Worm (Caenorhabditis elegans) whole organism, late embryonic: ENCODE data around the gene amdh-1.

Experiments used
- C08G9.2 ChIP-seq: sonication (generic microtip); optimal IDR thresholded peaks from 2 replicates; lab custom pipeline; 2016; ENCODE audit warnings: mild to moderate bottlenecking, missing genetic modification characterization, moderate library complexity, missing compliant biosample characterization
- C38D4.7 ChIP-seq: fragments of 200-800 bp; sonication (Bioruptor generic); optimal IDR thresholded peaks from 2 replicates; lab custom pipeline; 2018; ENCODE audit warnings: mild to moderate bottlenecking, missing genetic modification characterization, moderate library complexity, missing compliant biosample characterization
- T23F11.4 ChIP-seq: fragments of 200-800 bp; sonication (Bioruptor generic); optimal IDR thresholded peaks from 2 replicates; lab custom pipeline; 2018; ENCODE audit warnings: mild to moderate bottlenecking, missing genetic modification characterization, missing compliant biosample characterization
- Y22D7AL.16 ChIP-seq: sonication (generic microtip); optimal IDR thresholded peaks from 2 replicates; lab custom pipeline; 2016; ENCODE audit warnings: missing genetic modification characterization, missing compliant biosample characterization
- ama-1 ChIP-seq: fragments of 150-350 bp; optimal IDR thresholded peaks from 2 replicates; lab custom pipeline; 2014
- ceh-34 ChIP-seq: sonication (generic microtip); optimal IDR thresholded peaks from 2 replicates; lab custom pipeline; 2016; ENCODE audit warnings: mild to moderate bottlenecking, missing genetic modification characterization, missing compliant biosample characterization
- eyg-1 ChIP-seq: sonication (generic microtip); optimal IDR thresholded peaks from 2 replicates; lab custom pipeline; 2016; ENCODE audit warnings: missing genotype, missing genetic modification characterization, missing compliant biosample characterization
- fax-1 ChIP-seq: sonication (generic microtip); optimal IDR thresholded peaks from 2 replicates; lab custom pipeline; 2016; ENCODE audit warnings: missing genotype, missing genetic modification characterization, missing compliant biosample characterization
- fkh-10 ChIP-seq: fragments of 150-350 bp; optimal IDR thresholded peaks from 2 replicates; lab custom pipeline; 2014; ENCODE audit warnings: missing biosample characterization, missing genetic modification reagents, missing genetic modification characterization
- nfya-1 ChIP-seq: sonication (generic microtip); optimal IDR thresholded peaks from 2 replicates; lab custom pipeline; 2017; ENCODE audit warnings: missing genetic modification characterization, mild to moderate bottlenecking, missing compliant biosample characterization, antibody characterized with exemption, moderate library complexity
- pha-4 ChIP-seq: fragments of 150-350 bp; optimal IDR thresholded peaks from 2 replicates; lab custom pipeline; 2018; ENCODE audit warnings: missing biosample characterization, missing genetic modification reagents, missing genetic modification characterization
- sox-4 ChIP-seq: sonication (generic microtip); optimal IDR thresholded peaks from 2 replicates; lab custom pipeline; 2017; ENCODE audit warnings: mild to moderate bottlenecking, missing genetic modification characterization, inconsistent platforms, missing compliant biosample characterization
- tbx-2 ChIP-seq: sonication (generic microtip); optimal IDR thresholded peaks from 2 replicates; lab custom pipeline; 2016; ENCODE audit warnings: missing genetic modification characterization, missing compliant biosample characterization
- tbx-7 ChIP-seq: sonication (generic microtip); optimal IDR thresholded peaks from 2 replicates; lab custom pipeline; 2016; ENCODE audit warnings: missing genotype, missing genetic modification characterization, missing compliant biosample characterization

DNA sequence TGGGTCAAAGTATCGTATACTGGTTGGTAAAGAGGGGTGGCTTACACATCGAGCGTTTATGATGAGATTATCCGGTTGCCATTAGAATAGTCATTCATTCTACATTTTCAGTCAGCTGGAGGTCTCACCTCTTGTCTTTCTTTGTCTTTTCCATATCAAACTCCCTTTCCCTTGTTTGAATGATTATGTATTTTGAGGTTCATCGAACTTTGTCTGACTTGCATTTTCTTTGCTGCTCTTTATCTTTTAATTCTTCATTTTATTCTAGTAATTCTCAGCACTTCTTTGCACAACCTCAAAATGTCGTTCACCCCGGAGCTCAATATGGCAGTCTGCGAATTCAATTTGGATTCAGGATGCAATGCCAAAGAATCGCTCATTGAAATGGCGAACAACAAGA is 11.1 kb upstream of the amdh-1 start, which contains the start of gene T12A2.3:
- TF ChIP-seq fax-1 (tag; lab: Kevin White, UChicago), result no peak
- TF ChIP-seq tbx-2, result no peak
- no peak for TF ChIP-seq ceh-34 (tag; lab: Kevin White, UChicago)
- TF ChIP-seq eyg-1 (tag; lab: Kevin White, UChicago), result no peak
- TF ChIP-seq nfya-1 (tag; lab: Kevin White, UChicago), result no peak
- TF ChIP-seq C38D4.7 (GFP tag; lab: Kevin White, UChicago), result no peak
- no peak for TF ChIP-seq Y22D7AL.16 (tag; lab: Kevin White, UChicago)
- TF ChIP-seq tbx-7 (tag; lab: Kevin White, UChicago), result no peak
- no peak for TF ChIP-seq fkh-10
- TF ChIP-seq T23F11.4 (GFP tag; lab: Kevin White, UChicago), result no peak
- TF ChIP-seq sox-4 (tag; lab: Kevin White, UChicago), result no peak
- no peak for TF ChIP-seq C08G9.2
- TF ChIP-seq pha-4 (tag; lab: Kevin White, UChicago), result no peak
- no peak for TF ChIP-seq ama-1 (lab: Kevin White, UChicago)
